Worm (Caenorhabditis elegans) whole organism, L1 larva: ENCODE data around the gene pgl-2.

Experiments
- hlh-4 ChIP-seq: sonication (generic microtip); optimal IDR thresholded peaks from 2 replicates; lab custom pipeline; 2016; ENCODE audit warnings: mild to moderate bottlenecking, missing genetic modification characterization, missing compliant biosample characterization
- lin-14 ChIP-seq: fragments of 200-800 bp; sonication (Bioruptor generic); optimal IDR thresholded peaks from 2 replicates; lab custom pipeline; 2018; ENCODE audit warnings: mild to moderate bottlenecking, missing genetic modification characterization, moderate library complexity, missing compliant biosample characterization
- lin-39 ChIP-seq: fragments of 150-350 bp; optimal IDR thresholded peaks from 2 replicates; lab custom pipeline; 2014; ENCODE audit warnings: missing biosample characterization, missing genetic modification reagents, missing genetic modification characterization
- lir-3 ChIP-seq: sonication (generic microtip); optimal IDR thresholded peaks from 2 replicates; lab custom pipeline; 2016; ENCODE audit warnings: mild to moderate bottlenecking, missing genetic modification characterization, moderate library complexity, missing compliant biosample characterization; ENCODE audit not compliant: poor library complexity
- lsy-2 ChIP-seq, 2 experiments: fragments of 150-350 bp; optimal IDR thresholded peaks; 2 replicates each; lab custom pipeline; 2014; ENCODE audit warnings: missing biosample characterization in 2 of 2, missing genetic modification characterization in 2 of 2
- pag-3 ChIP-seq: sonication (generic microtip); optimal IDR thresholded peaks from 2 replicates; lab custom pipeline; 2017; ENCODE audit warnings: missing genetic modification characterization, mild to moderate bottlenecking, missing compliant biosample characterization, antibody characterized with exemption, borderline replicate concordance; ENCODE audit not compliant: insufficient read depth
- rnt-1 ChIP-seq: sonication (generic microtip); optimal IDR thresholded peaks from 2 replicates; lab custom pipeline; 2016; ENCODE audit warnings: mild to moderate bottlenecking, missing genetic modification characterization, moderate library complexity, missing compliant biosample characterization
- tlp-1 ChIP-seq: fragments of 150-350 bp; optimal IDR thresholded peaks from 2 replicates; lab custom pipeline; 2014; ENCODE audit warnings: missing biosample characterization, missing genetic modification characterization
- vab-15 ChIP-seq: sonication (generic microtip); optimal IDR thresholded peaks from 2 replicates; lab custom pipeline; 2017; ENCODE audit warnings: missing genotype, mild to moderate bottlenecking, missing genetic modification characterization, missing compliant biosample characterization

DNA sequence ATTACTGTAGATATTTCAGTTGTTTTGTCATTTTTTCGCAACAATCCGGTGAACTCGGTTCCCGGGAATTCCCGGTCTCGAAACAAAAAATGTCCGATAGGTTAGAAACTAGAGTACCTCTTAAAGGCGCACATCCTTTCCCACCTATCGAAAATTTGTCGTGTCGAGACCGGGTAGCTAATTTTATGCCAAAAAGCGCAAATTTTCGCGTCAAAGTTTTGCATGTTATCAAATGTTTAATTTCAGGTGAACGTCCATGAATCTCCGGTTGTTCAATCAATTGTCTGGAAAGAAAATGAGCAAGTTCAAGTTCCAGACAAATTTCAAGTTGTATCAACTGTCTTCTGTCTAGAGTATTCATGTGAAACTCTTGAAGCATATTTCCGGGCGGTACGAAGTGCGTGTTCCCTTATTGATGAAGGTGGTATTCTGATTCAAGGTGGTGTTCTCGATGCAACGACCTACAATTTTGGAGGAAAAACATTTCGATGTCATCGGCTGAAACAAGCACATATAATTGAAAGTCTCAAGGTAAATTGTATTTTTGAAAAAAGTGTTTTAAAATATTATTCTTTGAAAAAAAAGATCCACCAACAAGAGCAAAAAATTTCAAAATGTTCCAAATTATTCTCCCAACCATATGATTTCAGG is 10.5 kb upstream of the pgl-2 start:
- no peak for TF ChIP-seq rnt-1 (tag; lab: Kevin White, UChicago)
- no peak for TF ChIP-seq lin-14 (GFP tag; lab: Kevin White, UChicago)
- no peak for TF ChIP-seq tlp-1 (tag; lab: Kevin White, UChicago)
- no peak for TF ChIP-seq pag-3 (tag; lab: Kevin White, UChicago)
- no peak for TF ChIP-seq lsy-2 (tag; optimal IDR thresholded peaks at IDR 0.05; lab: Kevin White, UChicago)
- TF ChIP-seq lir-3 (tag; lab: Kevin White, UChicago): no peak
- TF ChIP-seq lin-39 (tag; lab: Kevin White, UChicago): no peak
- no peak for TF ChIP-seq hlh-4 (tag; lab: Kevin White, UChicago)
- no peak for TF ChIP-seq vab-15
